Fruit fly (Drosophila melanogaster) whole organism, prepupa: ENCODE measurements around the gene bsf.
A peak's percentile ranks its signal among the peaks of the same experiment; 100 is the strongest.

ENCODE experiments used
- Blimp-1 ChIP-seq: fragments of 200-800 bp; sonication (Bioruptor generic); optimal IDR thresholded peaks from 3 replicates; lab custom pipeline; 2017; ENCODE audit warnings: missing biosample characterization, missing genetic modification characterization, mild to moderate bottlenecking, moderate library complexity, missing genetic modification reagents
- CG10631 ChIP-seq: fragments of 200-800 bp; sonication (Bioruptor generic); optimal IDR thresholded peaks from 2 replicates; lab custom pipeline; 2016; ENCODE audit warnings: missing biosample characterization, missing genetic modification characterization
- CG10669 ChIP-seq: fragments of 200-800 bp; sonication (Bioruptor generic); optimal IDR thresholded peaks from 3 replicates; lab custom pipeline; 2018; ENCODE audit warnings: missing biosample characterization, mild to moderate bottlenecking, missing genetic modification characterization, moderate library complexity
- CG11294 ChIP-seq: fragments of 200-800 bp; sonication (Bioruptor generic); IDR thresholded peaks from 2 replicates; pipeline ENCODE4 v1.3.6; 2022; ENCODE audit warnings: missing biosample characterization, missing genetic modification characterization
- CG11762 ChIP-seq: fragments of 200-800 bp; sonication (Bioruptor generic); optimal IDR thresholded peaks from 3 replicates; lab custom pipeline; 2016; ENCODE audit warnings: missing biosample characterization, missing genetic modification characterization; ENCODE audit not compliant: insufficient read depth
- CG15336 ChIP-seq: fragments of 200-800 bp; sonication (Bioruptor generic); IDR thresholded peaks from 2 replicates; pipeline ENCODE4 v1.3.6; 2022; ENCODE audit warnings: missing biosample characterization, missing genetic modification characterization
- CG1621 ChIP-seq: fragments of 200-800 bp; sonication (Bioruptor generic); optimal IDR thresholded peaks from 3 replicates; lab custom pipeline; 2018; ENCODE audit warnings: missing biosample characterization, mild to moderate bottlenecking, missing genetic modification characterization
- CG16779 ChIP-seq: fragments of 200-800 bp; sonication (Bioruptor generic); optimal IDR thresholded peaks from 3 replicates; lab custom pipeline; 2017; ENCODE audit warnings: missing biosample characterization, mild to moderate bottlenecking, missing genetic modification characterization
- CG3032 ChIP-seq: fragments of 200-800 bp; optimal IDR thresholded peaks from 2 replicates; lab custom pipeline; 2019; ENCODE audit warnings: missing biosample characterization, mild to moderate bottlenecking, missing genetic modification characterization, moderate library complexity
- CG31627 ChIP-seq: fragments of 200-800 bp; sonication (Bioruptor generic); optimal IDR thresholded peaks from 3 replicates; lab custom pipeline; 2016; ENCODE audit warnings: missing biosample characterization, missing genetic modification characterization
- CG34406 ChIP-seq: fragments of 200-800 bp; sonication (Bioruptor generic); optimal IDR thresholded peaks from 3 replicates; lab custom pipeline; 2016; ENCODE audit warnings: missing biosample characterization, missing genetic modification characterization
- CG3919 ChIP-seq: fragments of 200-800 bp; sonication (Bioruptor generic); optimal IDR thresholded peaks from 3 replicates; lab custom pipeline; 2016; ENCODE audit warnings: missing biosample characterization, missing genetic modification characterization
- CG4318 ChIP-seq: fragments of 200-800 bp; sonication (Bioruptor generic); optimal IDR thresholded peaks from 3 replicates; lab custom pipeline; 2017; ENCODE audit warnings: missing biosample characterization, mild to moderate bottlenecking, missing genetic modification characterization
- CG6163 ChIP-seq: fragments of 200-800 bp; sonication (Bioruptor generic); IDR thresholded peaks from 3 replicates; pipeline ENCODE4 v1.3.6; 2022; ENCODE audit warnings: missing biosample characterization, missing genetic modification characterization
- CG6276 ChIP-seq: fragments of 200-800 bp; sonication (Bioruptor generic); optimal IDR thresholded peaks from 2 replicates; lab custom pipeline; 2017; ENCODE audit warnings: missing biosample characterization, mild to moderate bottlenecking, missing genetic modification characterization
- CG6792 ChIP-seq: fragments of 200-800 bp; sonication (Bioruptor generic); optimal IDR thresholded peaks from 3 replicates; lab custom pipeline; 2016; ENCODE audit warnings: missing biosample characterization, missing genetic modification characterization
- CG6854 ChIP-seq: fragments of 200-800 bp; sonication (Bioruptor generic); optimal IDR thresholded peaks from 2 replicates; lab custom pipeline; 2017; ENCODE audit warnings: missing biosample characterization, mild to moderate bottlenecking, missing genetic modification characterization
- CG7368 ChIP-seq: fragments of 200-800 bp; sonication (Bioruptor generic); optimal IDR thresholded peaks from 3 replicates; lab custom pipeline; 2016; ENCODE audit warnings: missing biosample characterization, missing genetic modification characterization
- CG8119 ChIP-seq: fragments of 200-800 bp; sonication (Bioruptor generic); IDR thresholded peaks from 3 replicates; pipeline ENCODE4 v1.3.6; 2022; ENCODE audit warnings: missing biosample characterization, missing genetic modification characterization
- CG8319 ChIP-seq: fragments of 200-800 bp; sonication (Bioruptor generic); optimal IDR thresholded peaks from 3 replicates; lab custom pipeline; 2016; ENCODE audit warnings: missing biosample characterization, missing genetic modification characterization
- CG8632 ChIP-seq: fragments of 200-800 bp; sonication (Bioruptor generic); optimal IDR thresholded peaks from 3 replicates; lab custom pipeline; 2016; ENCODE audit warnings: missing biosample characterization, missing genetic modification characterization
- CG9139 ChIP-seq: fragments of 200-800 bp; sonication (Bioruptor generic); optimal IDR thresholded peaks from 3 replicates; lab custom pipeline; 2017; ENCODE audit warnings: missing biosample characterization, mild to moderate bottlenecking, missing genetic modification characterization
- Eip75B ChIP-seq: fragments of 200-800 bp; sonication (Bioruptor generic); optimal IDR thresholded peaks from 3 replicates; lab custom pipeline; 2016; ENCODE audit warnings: missing biosample characterization, missing genetic modification characterization
- Eip78C ChIP-seq: fragments of 200-800 bp; sonication (Bioruptor generic); peaks from one replicate; lab custom pipeline; 2016; ENCODE audit warnings: missing biosample characterization, missing genetic modification characterization
- Ets21C ChIP-seq: fragments of 200-800 bp; sonication (Bioruptor generic); optimal IDR thresholded peaks from 3 replicates; lab custom pipeline; 2016; ENCODE audit warnings: missing biosample characterization, missing genetic modification characterization
- Ets96B ChIP-seq: fragments of 200-800 bp; optimal IDR thresholded peaks from 2 replicates; lab custom pipeline; 2019; ENCODE audit warnings: missing biosample characterization, mild to moderate bottlenecking, missing genetic modification characterization, moderate library complexity
- Gug ChIP-seq: fragments of 200-800 bp; sonication (Bioruptor generic); IDR thresholded peaks from 2 replicates; pipeline ENCODE4 v1.3.6; 2022; ENCODE audit warnings: missing biosample characterization, missing genetic modification characterization
- Hr38 ChIP-seq: sonication (Bioruptor generic); optimal IDR thresholded peaks from 2 replicates; lab custom pipeline; 2016; ENCODE audit warnings: missing biosample characterization, missing genetic modification characterization
- Hr39 ChIP-seq: fragments of 200-800 bp; sonication (Bioruptor generic); optimal IDR thresholded peaks from 2 replicates; lab custom pipeline; 2016; ENCODE audit warnings: missing biosample characterization, missing genetic modification characterization
- Lpt ChIP-seq: fragments of 200-800 bp; sonication (Bioruptor generic); optimal IDR thresholded peaks from 3 replicates; lab custom pipeline; 2016; ENCODE audit warnings: missing biosample characterization, missing genetic modification characterization
- OdsH ChIP-seq: fragments of 200-800 bp; sonication (Bioruptor generic); optimal IDR thresholded peaks from 3 replicates; lab custom pipeline; 2016; ENCODE audit warnings: missing biosample characterization, missing genetic modification characterization
- Smox ChIP-seq: fragments of 200-800 bp; sonication (Bioruptor generic); optimal IDR thresholded peaks from 3 replicates; lab custom pipeline; 2016; ENCODE audit warnings: missing biosample characterization, missing genetic modification characterization
- Sox102F ChIP-seq: fragments of 200-800 bp; sonication (Bioruptor generic); optimal IDR thresholded peaks from 2 replicates; lab custom pipeline; 2016; ENCODE audit warnings: missing biosample characterization, mild to moderate bottlenecking, missing genetic modification characterization
- Sox14 ChIP-seq: fragments of 200-800 bp; sonication (Bioruptor generic); optimal IDR thresholded peaks from 3 replicates; lab custom pipeline; 2016; ENCODE audit warnings: missing biosample characterization, missing genetic modification characterization
- Sox15 ChIP-seq: fragments of 200-800 bp; sonication (Bioruptor generic); optimal IDR thresholded peaks from 3 replicates; lab custom pipeline; 2016; ENCODE audit warnings: missing biosample characterization, missing genetic modification characterization
- acj6 ChIP-seq: fragments of 200-800 bp; sonication (Bioruptor generic); optimal IDR thresholded peaks from 3 replicates; lab custom pipeline; 2016; ENCODE audit warnings: missing biosample characterization, missing genetic modification characterization
- cyc ChIP-seq: fragments of 200-800 bp; sonication (Bioruptor generic); optimal IDR thresholded peaks from 3 replicates; lab custom pipeline; 2016; ENCODE audit warnings: missing biosample characterization, missing genetic modification characterization
- dac ChIP-seq: fragments of 200-800 bp; sonication (Bioruptor generic); optimal IDR thresholded peaks from 2 replicates; lab custom pipeline; 2017; ENCODE audit warnings: missing biosample characterization, mild to moderate bottlenecking, missing genetic modification characterization
- dsx ChIP-seq: fragments of 200-800 bp; optimal IDR thresholded peaks from 3 replicates; lab custom pipeline; 2019; ENCODE audit warnings: missing biosample characterization, mild to moderate bottlenecking, missing genetic modification characterization, moderate library complexity; ENCODE audit not compliant: poor library complexity, severe bottlenecking
- fd85E ChIP-seq: fragments of 200-800 bp; sonication (Bioruptor generic); optimal IDR thresholded peaks from 3 replicates; lab custom pipeline; 2016; ENCODE audit warnings: missing biosample characterization, missing genetic modification characterization
- fkh ChIP-seq: fragments of 200-800 bp; sonication (Bioruptor generic); optimal IDR thresholded peaks from 3 replicates; lab custom pipeline; 2017; ENCODE audit warnings: missing biosample characterization, mild to moderate bottlenecking, missing genetic modification characterization, moderate library complexity
- lz ChIP-seq: fragments of 200-800 bp; sonication (Bioruptor generic); optimal IDR thresholded peaks from 3 replicates; lab custom pipeline; 2016; ENCODE audit warnings: missing biosample characterization, missing genetic modification characterization
- net ChIP-seq: fragments of 200-800 bp; sonication (Bioruptor generic); optimal IDR thresholded peaks from 3 replicates; lab custom pipeline; 2016; ENCODE audit warnings: missing biosample characterization, missing genetic modification characterization
- pdm3 ChIP-seq: fragments of 200-800 bp; sonication (Bioruptor generic); optimal IDR thresholded peaks from 3 replicates; lab custom pipeline; 2016; ENCODE audit warnings: missing biosample characterization, missing genetic modification characterization
- salr ChIP-seq, 2 experiments: fragments of 200-800 bp; sonication (Bioruptor generic); optimal IDR thresholded peaks; 3 replicates each; lab custom pipeline; 2016 to 2018; ENCODE audit warnings: missing biosample characterization in 2 of 2, missing genetic modification characterization in 2 of 2, mild to moderate bottlenecking in 1 of 2
- spab ChIP-seq: fragments of 200-800 bp; sonication (Bioruptor generic); optimal IDR thresholded peaks from 2 replicates; lab custom pipeline; 2017; ENCODE audit warnings: missing biosample characterization, mild to moderate bottlenecking, missing genetic modification characterization, missing genetic modification reagents
- svp ChIP-seq: fragments of 200-800 bp; sonication (Bioruptor generic); peaks from one replicate; lab custom pipeline; 2016; ENCODE audit warnings: missing biosample characterization, missing genetic modification characterization
- topi ChIP-seq: fragments of 200-800 bp; sonication (Bioruptor generic); optimal IDR thresholded peaks from 3 replicates; lab custom pipeline; 2016; ENCODE audit warnings: missing biosample characterization, missing genetic modification characterization
- vri ChIP-seq: fragments of 200-800 bp; sonication (Bioruptor generic); optimal IDR thresholded peaks from 3 replicates; lab custom pipeline; 2016; ENCODE audit warnings: missing biosample characterization, mild to moderate bottlenecking, missing genetic modification characterization

bsf gene

dm6 chr2L:18468607-18469015 is 14.2 kb upstream of the bsf start (continued):
- no peak for TF ChIP-seq CG34406 (GFP tag; lab: Kevin White, UChicago)
- peak; percentile 22 for TF ChIP-seq CG6792
- peak; percentile 22 for TF ChIP-seq dac (GFP tag; lab: Kevin White, UChicago)
- no peak for TF ChIP-seq CG10669
- no peak for TF ChIP-seq salr (GFP tag; optimal IDR thresholded peaks at IDR 0.05; lab: Kevin White, UChicago)
- TF ChIP-seq Eip78C (GFP tag; lab: Kevin White, UChicago) = peak; percentile 57
- TF ChIP-seq Ets96B = peak; percentile 9
- no peak for TF ChIP-seq Sox14 (GFP tag; lab: Kevin White, UChicago)
- no peak for TF ChIP-seq CG8632
- no peak for TF ChIP-seq Hr38
- TF ChIP-seq CG6276 (GFP tag; lab: Kevin White, UChicago) = no peak
- no peak for TF ChIP-seq spab (GFP tag; lab: Kevin White, UChicago)
- peak; percentile 28; the same call in 1 of the 2 replicates for TF ChIP-seq Gug (GFP tag; lab: Robert Waterston, UW)
- no peak for TF ChIP-seq CG1621 (tag; lab: Kevin White, UChicago)
- 0 out of 2 replicates have a peak, but pooled peaks have one; percentile 27 for TF ChIP-seq CG11294 (GFP tag; lab: Robert Waterston, UW)
- no peak for TF ChIP-seq topi
- TF ChIP-seq Ets21C (GFP tag; lab: Kevin White, UChicago) = no peak
- TF ChIP-seq Blimp-1 (GFP tag; lab: Kevin White, UChicago) = no peak
- no peak for TF ChIP-seq fkh (GFP tag; lab: Kevin White, UChicago)

- TF ChIP-seq Eip75B (GFP tag; lab: Kevin White, UChicago) (no peak), Ets21C (GFP tag; lab: Kevin White, UChicago) (no peak), net (no peak), CG8632 (peak; percentile 66), CG11762 (GFP tag; lab: Kevin White, UChicago) (no peak), dac (GFP tag; lab: Kevin White, UChicago) (no peak), CG3032 (peak; percentile 56), Sox102F (GFP tag; lab: Kevin White, UChicago) (no peak), lz (peak; percentile 14), CG9139 (no peak), CG1621 (tag; lab: Kevin White, UChicago) (no peak), CG4318 (peak; percentile 70), CG6792 (no peak), fd85E (no peak), CG15336 (GFP tag; lab: Robert Waterston, UW) (peak; percentile 38; the same call in 1 of the 2 replicates), OdsH (GFP tag; lab: Kevin White, UChicago) (peak; percentile 63), dsx (GFP tag; lab: Kevin White, UChicago) (no peak), topi (peak; percentile 34), svp (GFP tag; lab: Kevin White, UChicago) (peak; percentile 75), CG8319 (GFP tag; lab: Kevin White, UChicago) (no peak), vri (GFP tag; lab: Kevin White, UChicago) (no peak), CG10631 (GFP tag; lab: Kevin White, UChicago) (peak; percentile 71), CG6276 (GFP tag; lab: Kevin White, UChicago) (peak; percentile 14), salr (GFP tag; optimal IDR thresholded peaks at IDR 0.05; lab: Kevin White, UChicago) (peak; percentile 27 to 59), CG6163 (peak; percentile 51; the same call in 1 of the 3 replicates), Sox14 (GFP tag; lab: Kevin White, UChicago) (no peak), CG7368 (GFP tag; lab: Kevin White, UChicago) (no peak), CG16779 (tag; lab: Kevin White, UChicago) (no peak), CG8119 (GFP tag; lab: Robert Waterston, UW) (peak; percentile 43; the same call in 1 of the 3 replicates), spab (GFP tag; lab: Kevin White, UChicago) (peak; percentile 8), Hr38 (no peak), cyc (peak; percentile 41), CG6854 (no peak), Blimp-1 (GFP tag; lab: Kevin White, UChicago) (no peak), CG3919 (GFP tag; lab: Kevin White, UChicago) (peak; percentile 48), CG31627 (GFP tag; lab: Kevin White, UChicago) (no peak), Sox15 (GFP tag; lab: Kevin White, UChicago) (no peak), Hr39 (GFP tag; lab: Kevin White, UChicago) (peak; percentile 24), acj6 (GFP tag; lab: Kevin White, UChicago) (peak; percentile 52), Lpt (GFP tag; lab: Kevin White, UChicago) (no peak), Gug (GFP tag; lab: Robert Waterston, UW) (no peak), Eip78C (GFP tag; lab: Kevin White, UChicago) (peak; percentile 82), pdm3 (GFP tag; lab: Kevin White, UChicago) (peak; percentile 22), Smox (GFP tag; lab: Kevin White, UChicago) (peak; percentile 7)
Measured at dm6 chr2L:18468010-18468409, 13.6 kb upstream of the bsf start.
